Worm (Caenorhabditis elegans) whole organism, L3 larva: Measurements from ENCODE around the gene efk-1.
A peak's percentile ranks its signal among the peaks of the same experiment; 100 is the strongest.

Experiments used
- ZK546.5 ChIP-seq: sonication (generic microtip); optimal IDR thresholded peaks from 2 replicates; lab custom pipeline; 2017; ENCODE audit warnings: missing biosample characterization, missing genetic modification characterization
- aly-2 ChIP-seq: fragments of 150-350 bp; optimal IDR thresholded peaks from 2 replicates; lab custom pipeline; 2014; ENCODE audit warnings: missing biosample characterization, missing genetic modification characterization
- ama-1 ChIP-seq: fragments of 150-350 bp; optimal IDR thresholded peaks from 2 replicates; lab custom pipeline; 2018
- ceh-28 ChIP-seq: fragments of 150-350 bp; optimal IDR thresholded peaks from 2 replicates; lab custom pipeline; 2014; ENCODE audit warnings: missing biosample characterization, missing genetic modification reagents, missing genetic modification characterization
- ceh-9 ChIP-seq: sonication (generic microtip); optimal IDR thresholded peaks from 2 replicates; lab custom pipeline; 2018; ENCODE audit warnings: missing biosample characterization, missing genetic modification characterization
- daf-12 ChIP-seq: fragments of 150-350 bp; optimal IDR thresholded peaks from 2 replicates; lab custom pipeline; 2014; ENCODE audit warnings: missing biosample characterization, missing genetic modification reagents, missing genetic modification characterization
- elt-1 ChIP-seq: fragments of 150-350 bp; optimal IDR thresholded peaks from 2 replicates; lab custom pipeline; 2014; ENCODE audit warnings: missing biosample characterization, missing genetic modification characterization
- elt-2 ChIP-seq: sonication (generic microtip); optimal IDR thresholded peaks from 2 replicates; lab custom pipeline; 2016; ENCODE audit warnings: missing genetic modification reagents, mild to moderate bottlenecking, missing genetic modification characterization, missing compliant biosample characterization
- elt-3 ChIP-seq, 3 experiments: fragments of 150-350 bp in 1 of 3; sonication (generic microtip) in 2 of 3; optimal IDR thresholded peaks; 2 replicates in 2 of 3; 4 replicates in 1 of 3; lab custom pipeline; 2014 to 2017; ENCODE audit warnings: missing biosample characterization in 3 of 3, missing genetic modification characterization in 3 of 3
- eor-1 ChIP-seq, 2 experiments: fragments of 150-350 bp; optimal IDR thresholded peaks; 2 replicates each; lab custom pipeline; 2014 to 2018; ENCODE audit warnings: missing biosample characterization in 2 of 2, missing genetic modification characterization in 2 of 2
- fkh-10 ChIP-seq: sonication (generic microtip); optimal IDR thresholded peaks from 2 replicates; lab custom pipeline; 2017; ENCODE audit warnings: missing biosample characterization, missing genetic modification reagents, missing genetic modification characterization
- fkh-2 ChIP-seq: fragments of 150-350 bp; optimal IDR thresholded peaks from 2 replicates; lab custom pipeline; 2014; ENCODE audit warnings: missing biosample characterization, missing genetic modification reagents, missing genetic modification characterization
- fos-1 ChIP-seq: fragments of 150-350 bp; optimal IDR thresholded peaks from 2 replicates; lab custom pipeline; 2014; ENCODE audit warnings: missing biosample characterization, missing genetic modification characterization
- hmg-11 ChIP-seq: sonication (generic microtip); optimal IDR thresholded peaks from 2 replicates; lab custom pipeline; 2016; ENCODE audit warnings: missing genetic modification characterization, missing compliant biosample characterization
- lin-15B ChIP-seq: fragments of 150-350 bp; optimal IDR thresholded peaks from 2 replicates; lab custom pipeline; 2014; ENCODE audit warnings: missing biosample characterization, missing genetic modification characterization
- lin-39 ChIP-seq: fragments of 150-350 bp; optimal IDR thresholded peaks from 2 replicates; lab custom pipeline; 2018; ENCODE audit warnings: missing biosample characterization, missing genetic modification reagents, missing genetic modification characterization
- lsy-12 ChIP-seq: sonication (generic microtip); optimal IDR thresholded peaks from 2 replicates; lab custom pipeline; 2016; ENCODE audit warnings: mild to moderate bottlenecking, missing genetic modification characterization, missing compliant biosample characterization
- mdl-1 ChIP-seq: fragments of 150-350 bp; optimal IDR thresholded peaks from 2 replicates; lab custom pipeline; 2014; ENCODE audit warnings: missing biosample characterization, missing genetic modification characterization
- mml-1 ChIP-seq: fragments of 150-350 bp; sonication (generic microtip); optimal IDR thresholded peaks from 3 replicates; lab custom pipeline; 2014; ENCODE audit warnings: missing biosample characterization, missing genetic modification characterization
- nfya-1 ChIP-seq: sonication (generic microtip); optimal IDR thresholded peaks from 2 replicates; lab custom pipeline; 2017; ENCODE audit warnings: missing genetic modification characterization, mild to moderate bottlenecking, missing compliant biosample characterization, antibody characterized with exemption, moderate library complexity; ENCODE audit not compliant: insufficient read depth
- nhr-11 ChIP-seq: fragments of 150-350 bp; optimal IDR thresholded peaks from 2 replicates; lab custom pipeline; 2014; ENCODE audit warnings: missing biosample characterization, missing genetic modification characterization
- nhr-12 ChIP-seq: fragments of 150-350 bp; optimal IDR thresholded peaks from 2 replicates; lab custom pipeline; 2014; ENCODE audit warnings: missing biosample characterization, missing genetic modification characterization
- nhr-23 ChIP-seq: fragments of 150-350 bp; optimal IDR thresholded peaks from 2 replicates; lab custom pipeline; 2014; ENCODE audit warnings: missing biosample characterization, missing genetic modification reagents, missing genetic modification characterization
- nhr-237 ChIP-seq: fragments of 150-350 bp; optimal IDR thresholded peaks from 2 replicates; lab custom pipeline; 2014; ENCODE audit warnings: missing biosample characterization, missing genetic modification characterization
- nhr-25 ChIP-seq: sonication (generic microtip); optimal IDR thresholded peaks from 2 replicates; lab custom pipeline; 2017; ENCODE audit warnings: missing biosample characterization, missing genetic modification characterization
- nhr-28 ChIP-seq: fragments of 150-350 bp; optimal IDR thresholded peaks from 2 replicates; lab custom pipeline; 2014; ENCODE audit warnings: missing biosample characterization, missing genetic modification characterization
- nhr-43 ChIP-seq: sonication (generic microtip); optimal IDR thresholded peaks from 2 replicates; lab custom pipeline; 2016; ENCODE audit warnings: mild to moderate bottlenecking, missing genetic modification characterization, missing compliant biosample characterization; ENCODE audit not compliant: poor library complexity, severe bottlenecking
- nhr-67 ChIP-seq: fragments of 150-350 bp; optimal IDR thresholded peaks from 2 replicates; lab custom pipeline; 2014; ENCODE audit warnings: missing biosample characterization, missing genetic modification characterization
- nhr-76 ChIP-seq: fragments of 150-350 bp; sonication (generic microtip); optimal IDR thresholded peaks from 5 replicates; lab custom pipeline; 2014; ENCODE audit warnings: missing biosample characterization, missing genetic modification characterization
- nhr-77 ChIP-seq: fragments of 150-350 bp; optimal IDR thresholded peaks from 2 replicates; lab custom pipeline; 2014; ENCODE audit warnings: missing biosample characterization, missing genetic modification characterization
- pha-4 ChIP-seq: fragments of 150-350 bp; optimal IDR thresholded peaks from 2 replicates; lab custom pipeline; 2014; ENCODE audit warnings: missing biosample characterization, missing genetic modification reagents, missing genetic modification characterization
- pqm-1 ChIP-seq: fragments of 150-350 bp; optimal IDR thresholded peaks from 2 replicates; lab custom pipeline; 2017; ENCODE audit warnings: missing biosample characterization, missing genetic modification characterization, inconsistent platforms
- sea-2 ChIP-seq: fragments of 150-350 bp; sonication (generic microtip); optimal IDR thresholded peaks from 4 replicates; lab custom pipeline; 2014; ENCODE audit warnings: missing biosample characterization, missing genetic modification reagents, missing genetic modification characterization
- skn-1 ChIP-seq: fragments of 150-350 bp; optimal IDR thresholded peaks from 2 replicates; lab custom pipeline; 2014; ENCODE audit warnings: missing biosample characterization, missing genetic modification characterization
- snpc-4 ChIP-seq: fragments of 150-350 bp; optimal IDR thresholded peaks from 2 replicates; lab custom pipeline; 2014; ENCODE audit warnings: missing biosample characterization, missing genetic modification characterization
- tbx-2 ChIP-seq: sonication (generic microtip); optimal IDR thresholded peaks from 2 replicates; lab custom pipeline; 2016; ENCODE audit warnings: mild to moderate bottlenecking, missing genetic modification characterization, missing compliant biosample characterization
- unc-62 ChIP-seq: fragments of 150-350 bp; sonication (generic microtip); optimal IDR thresholded peaks from 4 replicates; lab custom pipeline; 2014; ENCODE audit warnings: missing biosample characterization, missing genetic modification reagents, missing genetic modification characterization
- ztf-11 ChIP-seq: fragments of 150-350 bp; optimal IDR thresholded peaks from 2 replicates; lab custom pipeline; 2014; ENCODE audit warnings: missing biosample characterization, missing genetic modification characterization
- ztf-4 ChIP-seq: fragments of 150-350 bp; optimal IDR thresholded peaks from 2 replicates; lab custom pipeline; 2014; ENCODE audit warnings: missing biosample characterization, missing genetic modification characterization

Gene efk-1

ce11 chrIII:6173020-6173597 lies 4.8 kb upstream of the efk-1 start, which contains the start of the genes abcf-3 and F42A10.5:
Gene abcf-3, plus strand, starts transcription at chrIII:6173403.
Gene F42A10.5, minus strand, starts transcription at chrIII:6173477.
- TF ChIP-seq nhr-12 (tag; lab: Kevin White, UChicago) (no peak), ceh-28 (tag; lab: Kevin White, UChicago) (peak; percentile 12), nhr-43 (tag; lab: Kevin White, UChicago) (peak; percentile 50), lin-39 (peak; percentile 14), elt-2 (tag; lab: Kevin White, UChicago) (peak; percentile 34), mdl-1 (tag; lab: Kevin White, UChicago) (no peak), nhr-23 (tag; lab: Kevin White, UChicago) (peak; percentile 72), nhr-11 (peak; percentile 28), nfya-1 (tag; lab: Kevin White, UChicago) (peak; percentile 77), skn-1 (tag; lab: Kevin White, UChicago) (peak; percentile 6), nhr-76 (no peak), tbx-2 (tag; lab: Kevin White, UChicago) (peak; percentile 12), nhr-28 (tag; lab: Kevin White, UChicago) (no peak), nhr-25 (tag; lab: Kevin White, UChicago) (peak; percentile 44), pha-4 (tag; lab: Kevin White, UChicago) (peak; percentile 79), lsy-12 (peak; percentile 25), ztf-4 (tag; lab: Kevin White, UChicago) (peak; percentile 42), lin-15B (peak; percentile 74)

ce11 chrIII:6170038-6170437 lies 1.7 kb upstream of the efk-1 start:
- no peak for TF ChIP-seq mml-1 (tag; lab: Kevin White, UChicago)
- no peak for TF ChIP-seq fos-1
- no peak for TF ChIP-seq elt-3 (tag; optimal IDR thresholded peaks at IDR 0.05; lab: Kevin White, UChicago)
- TF ChIP-seq pha-4 (tag; lab: Kevin White, UChicago) = peak; percentile 1
- no peak for TF ChIP-seq ZK546.5 (tag; lab: Kevin White, UChicago)
- no peak for TF ChIP-seq ceh-9 (tag; lab: Kevin White, UChicago)
- no peak for TF ChIP-seq fkh-10
- TF ChIP-seq nhr-11 = peak; percentile 36
- peak; percentile 44 for TF ChIP-seq snpc-4 (tag; lab: Kevin White, UChicago)
- TF ChIP-seq lin-39 = peak; percentile 18
- TF ChIP-seq ztf-4 (tag; lab: Kevin White, UChicago) = no peak
- TF ChIP-seq aly-2 (tag; lab: Kevin White, UChicago) = no peak
- TF ChIP-seq lin-15B = peak; percentile 19
- TF ChIP-seq nhr-43 (tag; lab: Kevin White, UChicago) = no peak
- no peak for TF ChIP-seq nhr-77 (tag; lab: Kevin White, UChicago)
- TF ChIP-seq eor-1 (tag; optimal IDR thresholded peaks at IDR 0.05; lab: Kevin White, UChicago) = no peak
- TF ChIP-seq nhr-12 (tag; lab: Kevin White, UChicago) = no peak
- TF ChIP-seq lsy-12 = no peak
- peak; percentile 11 for TF ChIP-seq elt-2 (tag; lab: Kevin White, UChicago)
- no peak for TF ChIP-seq pqm-1 (tag; lab: Kevin White, UChicago)
- TF ChIP-seq fkh-2 (tag; lab: Kevin White, UChicago) = no peak
- TF ChIP-seq ama-1 = peak; percentile 45
- TF ChIP-seq hmg-11 (tag; lab: Kevin White, UChicago) = peak; percentile 43
- TF ChIP-seq daf-12 (tag; lab: Kevin White, UChicago) = no peak
- TF ChIP-seq nhr-237 = no peak
- no peak for TF ChIP-seq elt-1
- TF ChIP-seq sea-2 (GFP tag; lab: Kevin White, UChicago) = no peak
- TF ChIP-seq ztf-11 (tag; lab: Kevin White, UChicago) = no peak
- TF ChIP-seq tbx-2 (tag; lab: Kevin White, UChicago) = no peak
- peak; percentile 65 for TF ChIP-seq nfya-1 (tag; lab: Kevin White, UChicago)
- no peak for TF ChIP-seq nhr-67 (tag; lab: Kevin White, UChicago)
- no peak for TF ChIP-seq nhr-23 (tag; lab: Kevin White, UChicago)

ce11 chrIII:6166634-6167033 lies 1.7 kb downstream of the efk-1 start:
- TF ChIP-seq snpc-4 (tag; lab: Kevin White, UChicago) (no peak), nhr-76 (no peak), ceh-9 (tag; lab: Kevin White, UChicago) (no peak), elt-3 (tag; optimal IDR thresholded peaks at IDR 0.05; lab: Kevin White, UChicago) (no peak), lsy-12 (no peak), hmg-11 (tag; lab: Kevin White, UChicago) (no peak), lin-15B (no peak), ztf-4 (tag; lab: Kevin White, UChicago) (no peak), aly-2 (tag; lab: Kevin White, UChicago) (no peak), lin-39 (no peak), ztf-11 (tag; lab: Kevin White, UChicago) (no peak), elt-2 (tag; lab: Kevin White, UChicago) (no peak), unc-62 (GFP tag; lab: Kevin White, UChicago) (no peak), tbx-2 (tag; lab: Kevin White, UChicago) (no peak), ama-1 (no peak), pha-4 (tag; lab: Kevin White, UChicago) (no peak), nhr-28 (tag; lab: Kevin White, UChicago) (no peak), mml-1 (tag; lab: Kevin White, UChicago) (no peak), nhr-67 (tag; lab: Kevin White, UChicago) (no peak)
- TF ChIP-seq, all 47 proteins: peak for 0
